Worm (Caenorhabditis elegans) whole organism, L2 larva: Measurements from ENCODE around the gene athp-2.

Experiments used
- C34F6.9 ChIP-seq: fragments of 150-350 bp; optimal IDR thresholded peaks from 2 replicates; lab custom pipeline; 2014; ENCODE audit warnings: missing biosample characterization, missing genetic modification characterization
- F13H6.1 ChIP-seq: sonication (generic microtip); optimal IDR thresholded peaks from 2 replicates; lab custom pipeline; 2016; ENCODE audit warnings: missing genetic modification characterization, missing compliant biosample characterization
- R02D3.7 ChIP-seq: fragments of 150-350 bp; optimal IDR thresholded peaks from 2 replicates; lab custom pipeline; 2014; ENCODE audit warnings: missing biosample characterization, missing genetic modification characterization
- Y55F3AM.14 ChIP-seq: fragments of 200-800 bp; sonication (Bioruptor generic); optimal IDR thresholded peaks from 2 replicates; lab custom pipeline; 2018; ENCODE audit warnings: mild to moderate bottlenecking, missing genetic modification characterization, missing compliant biosample characterization
- ZK546.5 ChIP-seq: sonication (generic microtip); optimal IDR thresholded peaks from 2 replicates; lab custom pipeline; 2017; ENCODE audit warnings: missing biosample characterization, missing genetic modification characterization
- aly-2 ChIP-seq: fragments of 150-350 bp; optimal IDR thresholded peaks from 2 replicates; lab custom pipeline; 2014; ENCODE audit warnings: missing biosample characterization, missing genetic modification characterization
- ama-1 ChIP-seq: fragments of 150-350 bp; optimal IDR thresholded peaks from 2 replicates; lab custom pipeline; 2018; ENCODE audit warnings: inconsistent platforms
- blmp-1 ChIP-seq: sonication (generic microtip); optimal IDR thresholded peaks from 2 replicates; lab custom pipeline; 2017; ENCODE audit warnings: missing genetic modification characterization, mild to moderate bottlenecking, missing compliant biosample characterization, antibody characterized with exemption, moderate library complexity; ENCODE audit not compliant: insufficient read depth
- ceh-16 ChIP-seq: fragments of 150-350 bp; optimal IDR thresholded peaks from 2 replicates; lab custom pipeline; 2014; ENCODE audit warnings: missing biosample characterization, missing genetic modification characterization
- ceh-82 ChIP-seq: fragments of 150-350 bp; optimal IDR thresholded peaks from 2 replicates; lab custom pipeline; 2014; ENCODE audit warnings: missing biosample characterization, missing genetic modification characterization
- crh-2 ChIP-seq: sonication (generic microtip); optimal IDR thresholded peaks from 2 replicates; lab custom pipeline; 2017; ENCODE audit warnings: missing biosample characterization, missing genetic modification characterization
- dmd-4 ChIP-seq: sonication (generic microtip); optimal IDR thresholded peaks from 2 replicates; lab custom pipeline; 2017; ENCODE audit warnings: missing biosample characterization, missing genetic modification characterization
- elt-1 ChIP-seq: fragments of 150-350 bp; optimal IDR thresholded peaks from 2 replicates; lab custom pipeline; 2014; ENCODE audit warnings: missing biosample characterization, missing genetic modification characterization
- elt-3 ChIP-seq: sonication (generic microtip); optimal IDR thresholded peaks from 2 replicates; lab custom pipeline; 2017; ENCODE audit warnings: missing biosample characterization, missing genetic modification characterization
- fos-1 ChIP-seq: fragments of 150-350 bp; optimal IDR thresholded peaks from 2 replicates; lab custom pipeline; 2014; ENCODE audit warnings: missing biosample characterization, missing genetic modification characterization
- gmeb-1 ChIP-seq: fragments of 150-350 bp; optimal IDR thresholded peaks from 2 replicates; lab custom pipeline; 2014; ENCODE audit warnings: missing biosample characterization, missing genetic modification characterization
- lin-13 ChIP-seq: fragments of 150-350 bp; optimal IDR thresholded peaks from 2 replicates; lab custom pipeline; 2014; ENCODE audit warnings: missing biosample characterization, missing genetic modification reagents, missing genetic modification characterization
- mbf-1 ChIP-seq: sonication (generic microtip); optimal IDR thresholded peaks from 2 replicates; lab custom pipeline; 2017; ENCODE audit warnings: missing biosample characterization, missing genetic modification characterization
- mdl-1 ChIP-seq, 2 experiments: fragments of 150-350 bp in 1 of 2; sonication (generic microtip) in 1 of 2; optimal IDR thresholded peaks; 2 replicates each; lab custom pipeline; 2017; ENCODE audit warnings: missing biosample characterization in 2 of 2, missing genetic modification characterization in 2 of 2
- nhr-10 ChIP-seq: sonication (generic microtip); optimal IDR thresholded peaks from 2 replicates; lab custom pipeline; 2017; ENCODE audit warnings: missing biosample characterization, missing genetic modification characterization
- nhr-11 ChIP-seq: fragments of 150-350 bp; optimal IDR thresholded peaks from 2 replicates; lab custom pipeline; 2014; ENCODE audit warnings: missing biosample characterization, missing genetic modification characterization
- nhr-129 ChIP-seq: fragments of 150-350 bp; optimal IDR thresholded peaks from 2 replicates; lab custom pipeline; 2014; ENCODE audit warnings: missing biosample characterization, missing genetic modification characterization
- nhr-21 ChIP-seq: fragments of 150-350 bp; optimal IDR thresholded peaks from 2 replicates; lab custom pipeline; 2014; ENCODE audit warnings: missing biosample characterization, missing genetic modification characterization
- nhr-23 ChIP-seq: fragments of 150-350 bp; optimal IDR thresholded peaks from 2 replicates; lab custom pipeline; 2014; ENCODE audit warnings: missing biosample characterization, missing genetic modification reagents, missing genetic modification characterization
- nhr-237 ChIP-seq: fragments of 150-350 bp; optimal IDR thresholded peaks from 2 replicates; lab custom pipeline; 2014; ENCODE audit warnings: missing biosample characterization, missing genetic modification characterization
- nhr-25 ChIP-seq: fragments of 150-350 bp; sonication (generic microtip); optimal IDR thresholded peaks from 3 replicates; lab custom pipeline; 2014; ENCODE audit warnings: missing biosample characterization, missing genetic modification characterization
- nhr-77 ChIP-seq: fragments of 150-350 bp; optimal IDR thresholded peaks from 2 replicates; lab custom pipeline; 2014; ENCODE audit warnings: missing biosample characterization, missing genetic modification characterization
- sem-4 ChIP-seq: fragments of 150-350 bp; optimal IDR thresholded peaks from 2 replicates; lab custom pipeline; 2014; ENCODE audit warnings: missing biosample characterization, missing genetic modification reagents, missing genetic modification characterization
- sma-3 ChIP-seq: sonication (generic microtip); optimal IDR thresholded peaks from 2 replicates; lab custom pipeline; 2016; ENCODE audit warnings: missing genetic modification reagents, missing genetic modification characterization, missing compliant biosample characterization
- sma-9 ChIP-seq, 2 experiments: fragments of 150-350 bp in 1 of 2; sonication (generic microtip) in 1 of 2; optimal IDR thresholded peaks; 2 replicates each; lab custom pipeline; 2014 to 2016; ENCODE audit warnings: missing genetic modification characterization in 2 of 2, mild to moderate bottlenecking in 1 of 2, missing biosample characterization in 1 of 2, missing compliant biosample characterization in 1 of 2, missing genetic modification reagents in 1 of 2, moderate library complexity in 1 of 2
- snpc-4 ChIP-seq: fragments of 150-350 bp; optimal IDR thresholded peaks from 2 replicates; lab custom pipeline; 2014; ENCODE audit warnings: missing biosample characterization, missing genetic modification characterization
- unc-39 ChIP-seq: fragments of 150-350 bp; optimal IDR thresholded peaks from 2 replicates; lab custom pipeline; 2014; ENCODE audit warnings: missing biosample characterization, missing genetic modification characterization
- unc-55 ChIP-seq: fragments of 150-350 bp; sonication (generic microtip); optimal IDR thresholded peaks from 3 replicates; lab custom pipeline; 2014; ENCODE audit warnings: missing biosample characterization, missing genetic modification reagents, missing genetic modification characterization
- unc-62 ChIP-seq: fragments of 150-350 bp; optimal IDR thresholded peaks from 2 replicates; lab custom pipeline; 2014; ENCODE audit warnings: missing biosample characterization, missing genetic modification reagents, missing genetic modification characterization
- ztf-1 ChIP-seq: fragments of 200-800 bp; sonication (Bioruptor generic); conservative IDR thresholded peaks from 2 replicates; pipeline ENCODE4 v1.3.6; 2022; ENCODE audit warnings: missing genetic modification characterization, missing compliant biosample characterization
- ztf-11 ChIP-seq: sonication (generic microtip); optimal IDR thresholded peaks from 2 replicates; lab custom pipeline; 2017; ENCODE audit warnings: missing biosample characterization, missing genetic modification characterization
- ztf-4 ChIP-seq: fragments of 150-350 bp; optimal IDR thresholded peaks from 2 replicates; lab custom pipeline; 2014; ENCODE audit warnings: missing biosample characterization, missing genetic modification characterization

Gene athp-2

DNA sequence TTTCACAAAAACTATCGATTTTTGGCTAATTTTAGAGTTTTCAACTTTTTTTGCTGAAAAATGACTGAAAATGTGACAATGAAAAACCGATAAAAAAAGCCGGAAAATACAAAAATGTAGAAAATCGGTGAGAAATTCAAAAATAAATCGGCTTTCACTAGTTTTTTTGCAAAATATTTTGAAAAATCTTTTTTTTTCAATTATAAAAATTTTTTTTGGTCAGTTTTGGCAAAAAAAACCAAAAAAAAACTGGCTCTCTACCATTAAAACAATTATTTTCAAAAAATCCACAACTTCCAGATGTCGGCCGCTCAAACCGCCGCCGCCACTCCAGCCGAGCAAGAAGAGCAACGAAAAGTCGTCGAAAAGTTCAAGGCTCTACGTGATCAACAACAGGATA, 13.6 kb upstream of the athp-2 start, which contains the start of gene pfd-2:
pfd-2 (plus strand) TSS at position 301 of the 400 bp plus-strand sequence.
- no peak for TF ChIP-seq fos-1 (tag; lab: Kevin White, UChicago)
- TF ChIP-seq sma-3 (GFP tag; lab: Kevin White, UChicago) = no peak
- TF ChIP-seq nhr-77 = no peak
- no peak for TF ChIP-seq ZK546.5
- no peak for TF ChIP-seq ceh-16 (tag; lab: Kevin White, UChicago)

DNA sequence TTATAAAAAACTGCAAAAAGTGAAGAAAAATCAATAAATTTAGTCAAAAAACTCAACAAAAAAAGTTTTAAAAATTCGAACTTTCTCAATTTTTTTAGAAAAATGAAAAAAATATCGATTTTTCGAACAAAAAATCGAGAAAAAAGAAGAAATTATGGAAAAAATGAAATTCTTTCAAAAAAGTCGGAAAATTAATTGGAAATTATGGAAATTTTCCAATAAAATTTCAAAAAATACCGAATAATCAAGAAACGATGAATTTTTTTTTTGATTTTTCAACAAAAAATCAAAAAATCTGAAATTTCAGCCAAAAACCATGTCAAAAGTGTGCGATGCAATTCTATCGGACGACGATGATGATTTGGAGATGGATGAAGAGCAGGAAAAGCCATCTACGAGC, 11.3 kb upstream of the athp-2 start, which contains the start of gene H20J04.4:
H20J04.4 (plus strand) TSS at position 301 of the 400 bp plus-strand sequence.
- TF ChIP-seq lin-13 (GFP tag; lab: Kevin White, UChicago) (no peak), ceh-82 (no peak), fos-1 (tag; lab: Kevin White, UChicago) (no peak), ama-1 (lab: Kevin White, UChicago) (no peak), blmp-1 (tag; lab: Kevin White, UChicago) (no peak), ztf-1 (GFP tag; lab: Robert Waterston, UW) (no peak), crh-2 (no peak), unc-55 (no peak), nhr-21 (no peak), snpc-4 (tag; lab: Kevin White, UChicago) (no peak), nhr-25 (no peak), F13H6.1 (tag; lab: Kevin White, UChicago) (no peak), ztf-11 (no peak), mdl-1 (tag; optimal IDR thresholded peaks at IDR 0.05; lab: Kevin White, UChicago) (no peak), ZK546.5 (no peak), sem-4 (no peak), ceh-16 (tag; lab: Kevin White, UChicago) (no peak)
- TF ChIP-seq, all 48 proteins: peak for 0

DNA sequence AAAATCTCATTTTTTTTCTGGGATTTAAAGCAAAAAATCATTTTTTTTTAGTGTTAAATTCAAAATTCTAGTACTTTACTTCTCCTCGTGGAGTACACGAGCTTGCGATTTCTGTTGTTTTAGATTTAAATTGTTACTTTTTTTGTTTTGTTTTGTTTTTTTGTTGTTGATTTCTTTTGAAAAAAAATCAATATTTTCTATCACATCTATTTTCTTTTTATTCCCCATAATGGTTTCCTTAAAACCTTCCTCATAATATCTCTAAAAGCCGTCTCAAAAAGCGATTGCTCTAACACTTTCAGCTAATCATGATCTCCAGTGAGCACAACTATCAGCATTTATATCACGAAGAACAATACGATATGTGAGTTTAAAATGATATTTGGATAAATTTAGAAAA, 5.5 kb upstream of the athp-2 start, which contains the start of gene madf-3:
madf-3 (plus strand) TSS at position 301 of the 400 bp plus-strand sequence.
- no peak for TF ChIP-seq unc-55
- no peak for TF ChIP-seq C34F6.9 (tag; lab: Kevin White, UChicago)
- no peak for TF ChIP-seq mdl-1 (tag; optimal IDR thresholded peaks at IDR 0.05; lab: Kevin White, UChicago)
- TF ChIP-seq ama-1 (lab: Kevin White, UChicago) = no peak
- TF ChIP-seq ztf-1 (GFP tag; lab: Robert Waterston, UW) = no peak
- TF ChIP-seq nhr-23 (tag; lab: Kevin White, UChicago) = no peak
- no peak for TF ChIP-seq ceh-16 (tag; lab: Kevin White, UChicago)
- no peak for TF ChIP-seq nhr-129 (tag; lab: Kevin White, UChicago)
- no peak for TF ChIP-seq sma-9 (GFP tag; optimal IDR thresholded peaks at IDR 0.05; lab: Kevin White, UChicago)
- TF ChIP-seq sma-9 (tag; optimal IDR thresholded peaks at IDR 0.05; lab: Kevin White, UChicago) = no peak
- no peak for TF ChIP-seq gmeb-1 (tag; lab: Kevin White, UChicago)

DNA sequence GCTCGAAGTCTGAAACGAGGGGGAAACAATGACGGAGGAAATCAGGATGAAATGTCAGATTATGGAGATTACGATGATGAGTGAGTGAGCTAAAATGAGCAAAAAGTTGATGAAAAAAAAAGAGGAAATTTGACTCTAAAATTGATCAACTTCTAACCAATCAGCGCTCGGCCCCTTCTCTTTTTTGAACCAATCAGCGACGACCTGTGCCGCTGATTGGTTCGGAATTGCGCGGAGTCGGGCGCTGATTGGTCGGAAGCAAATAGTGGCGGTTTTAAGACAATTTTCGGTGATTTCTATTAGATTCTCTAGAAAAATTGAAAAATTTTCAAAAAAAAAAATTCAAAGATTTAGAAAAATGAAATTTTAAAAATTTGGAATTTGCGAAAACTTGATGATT, 2.3 kb upstream of the athp-2 start:
- TF ChIP-seq gmeb-1 (tag; lab: Kevin White, UChicago) (no peak), blmp-1 (tag; lab: Kevin White, UChicago) (no peak), dmd-4 (tag; lab: Kevin White, UChicago) (no peak), nhr-10 (tag; lab: Kevin White, UChicago) (no peak), nhr-11 (tag; lab: Kevin White, UChicago) (no peak), C34F6.9 (tag; lab: Kevin White, UChicago) (no peak), nhr-237 (tag; lab: Kevin White, UChicago) (no peak), sma-3 (GFP tag; lab: Kevin White, UChicago) (no peak), ztf-4 (tag; lab: Kevin White, UChicago) (no peak), Y55F3AM.14 (GFP tag; lab: Kevin White, UChicago) (no peak), unc-55 (no peak), aly-2 (no peak), nhr-23 (tag; lab: Kevin White, UChicago) (no peak), lin-13 (GFP tag; lab: Kevin White, UChicago) (no peak), F13H6.1 (tag; lab: Kevin White, UChicago) (no peak), unc-62 (no peak), sma-9 (GFP tag; optimal IDR thresholded peaks at IDR 0.05; lab: Kevin White, UChicago) (no peak), sma-9 (tag; optimal IDR thresholded peaks at IDR 0.05; lab: Kevin White, UChicago) (no peak)

DNA sequence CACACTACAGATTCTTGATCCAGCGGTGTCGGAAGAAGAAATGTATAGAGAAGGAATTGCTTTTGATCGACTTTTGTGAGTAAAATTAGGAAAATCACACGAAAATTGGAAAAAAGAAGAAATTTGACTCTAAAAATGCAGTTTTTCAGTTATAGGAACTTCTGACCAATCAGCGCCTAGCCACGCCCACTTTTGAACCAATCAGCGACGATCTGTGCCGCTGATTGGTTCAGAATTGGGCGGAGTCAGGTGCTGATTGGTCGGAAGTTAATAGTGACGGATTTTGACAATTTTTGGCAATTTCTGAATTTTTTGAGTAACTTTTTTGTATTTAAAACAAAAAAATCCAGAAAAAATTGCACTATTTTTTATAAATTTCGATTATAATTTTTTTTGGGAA, 1.5 kb downstream of the athp-2 start:
- TF ChIP-seq crh-2 = no peak
- TF ChIP-seq ama-1 (lab: Kevin White, UChicago) = no peak
- TF ChIP-seq ztf-4 (tag; lab: Kevin White, UChicago) = no peak
- TF ChIP-seq unc-55 = no peak
- no peak for TF ChIP-seq R02D3.7 (tag; lab: Kevin White, UChicago)
- TF ChIP-seq blmp-1 (tag; lab: Kevin White, UChicago) = no peak
- TF ChIP-seq gmeb-1 (tag; lab: Kevin White, UChicago) = no peak
- no peak for TF ChIP-seq elt-1 (tag; lab: Kevin White, UChicago)
- TF ChIP-seq aly-2 = no peak
- TF ChIP-seq ztf-1 (GFP tag; lab: Robert Waterston, UW) = no peak
- no peak for TF ChIP-seq fos-1 (tag; lab: Kevin White, UChicago)
- no peak for TF ChIP-seq elt-3 (tag; lab: Kevin White, UChicago)
- no peak for TF ChIP-seq unc-39
- TF ChIP-seq mbf-1 (tag; lab: Kevin White, UChicago) = no peak
- no peak for TF ChIP-seq nhr-10 (tag; lab: Kevin White, UChicago)
- no peak for TF ChIP-seq snpc-4 (tag; lab: Kevin White, UChicago)
- TF ChIP-seq, all 48 proteins: peak for 0
